Worm (Caenorhabditis elegans) whole organism, late embryonic: ENCODE results near the gene Y73C8B.5.

Experiments used
- C08G9.2 ChIP-seq: sonication (generic microtip); optimal IDR thresholded peaks from 2 replicates; lab custom pipeline; 2016; ENCODE audit warnings: mild to moderate bottlenecking, missing genetic modification characterization, moderate library complexity, missing compliant biosample characterization
- C38D4.7 ChIP-seq: fragments of 200-800 bp; sonication (Bioruptor generic); optimal IDR thresholded peaks from 2 replicates; lab custom pipeline; 2018; ENCODE audit warnings: mild to moderate bottlenecking, missing genetic modification characterization, moderate library complexity, missing compliant biosample characterization
- F13H6.1 ChIP-seq: sonication (generic microtip); optimal IDR thresholded peaks from 2 replicates; lab custom pipeline; 2016; ENCODE audit warnings: missing genetic modification characterization, missing compliant biosample characterization
- K09A11.1 ChIP-seq: sonication (generic microtip); optimal IDR thresholded peaks from 2 replicates; lab custom pipeline; 2017; ENCODE audit warnings: antibody characterized with exemption, mild to moderate bottlenecking, missing genetic modification characterization, missing compliant biosample characterization; ENCODE audit not compliant: insufficient read depth
- T23F11.4 ChIP-seq: fragments of 200-800 bp; sonication (Bioruptor generic); optimal IDR thresholded peaks from 2 replicates; lab custom pipeline; 2018; ENCODE audit warnings: mild to moderate bottlenecking, missing genetic modification characterization, missing compliant biosample characterization
- Y22D7AL.16 ChIP-seq: sonication (generic microtip); optimal IDR thresholded peaks from 2 replicates; lab custom pipeline; 2016; ENCODE audit warnings: missing genetic modification characterization, missing compliant biosample characterization
- ceh-14 ChIP-seq: sonication (generic microtip); optimal IDR thresholded peaks from 2 replicates; lab custom pipeline; 2016; ENCODE audit warnings: missing genotype, missing genetic modification characterization, missing compliant biosample characterization
- ceh-18 ChIP-seq: sonication (generic microtip); optimal IDR thresholded peaks from 2 replicates; lab custom pipeline; 2016; ENCODE audit warnings: missing genetic modification characterization, missing compliant biosample characterization
- ceh-19 ChIP-seq: fragments of 200-800 bp; sonication (Bioruptor generic); optimal IDR thresholded peaks from 2 replicates; lab custom pipeline; 2018; ENCODE audit warnings: mild to moderate bottlenecking, missing genetic modification characterization, missing compliant biosample characterization
- ceh-2 ChIP-seq: sonication (generic microtip); optimal IDR thresholded peaks from 2 replicates; lab custom pipeline; 2016; ENCODE audit warnings: missing genotype, missing genetic modification characterization, missing compliant biosample characterization
- ceh-22 ChIP-seq: sonication (generic microtip); optimal IDR thresholded peaks from 2 replicates; lab custom pipeline; 2017; ENCODE audit warnings: missing biosample characterization, missing genetic modification characterization
- ceh-31 ChIP-seq: sonication (generic microtip); optimal IDR thresholded peaks from 2 replicates; lab custom pipeline; 2016; ENCODE audit warnings: missing genetic modification characterization, missing compliant biosample characterization
- ceh-34 ChIP-seq: sonication (generic microtip); optimal IDR thresholded peaks from 2 replicates; lab custom pipeline; 2016; ENCODE audit warnings: mild to moderate bottlenecking, missing genetic modification characterization, missing compliant biosample characterization
- ceh-45 ChIP-seq: fragments of 200-800 bp; sonication (Bioruptor generic); IDR thresholded peaks from 2 replicates; pipeline ENCODE4 v1.3.6; 2022; ENCODE audit warnings: missing genetic modification reagents, missing genetic modification characterization, missing compliant biosample characterization
- ceh-48 ChIP-seq: sonication (generic microtip); optimal IDR thresholded peaks from 2 replicates; lab custom pipeline; 2016; ENCODE audit warnings: missing genetic modification characterization, inconsistent platforms, missing compliant biosample characterization
- ceh-6 ChIP-seq: fragments of 200-800 bp; sonication (Bioruptor generic); optimal IDR thresholded peaks from 2 replicates; lab custom pipeline; 2018; ENCODE audit warnings: mild to moderate bottlenecking, missing genetic modification characterization, missing compliant biosample characterization
- dve-1 ChIP-seq: sonication (generic microtip); optimal IDR thresholded peaks from 2 replicates; lab custom pipeline; 2017; ENCODE audit warnings: antibody characterized with exemption, mild to moderate bottlenecking, missing genetic modification characterization, missing compliant biosample characterization
- elt-2 ChIP-seq: sonication (generic microtip); optimal IDR thresholded peaks from 2 replicates; lab custom pipeline; 2016; ENCODE audit warnings: missing genetic modification reagents, missing genetic modification characterization, missing compliant biosample characterization
- eyg-1 ChIP-seq: sonication (generic microtip); optimal IDR thresholded peaks from 2 replicates; lab custom pipeline; 2016; ENCODE audit warnings: missing genotype, missing genetic modification characterization, missing compliant biosample characterization
- fkh-6 ChIP-seq: sonication (generic microtip); optimal IDR thresholded peaks from 2 replicates; lab custom pipeline; 2016; ENCODE audit warnings: missing genetic modification characterization, missing compliant biosample characterization
- lim-6 ChIP-seq: sonication (generic microtip); optimal IDR thresholded peaks from 2 replicates; lab custom pipeline; 2016; ENCODE audit warnings: missing genetic modification characterization, missing compliant biosample characterization
- nfya-1 ChIP-seq: sonication (generic microtip); optimal IDR thresholded peaks from 2 replicates; lab custom pipeline; 2017; ENCODE audit warnings: missing genetic modification characterization, mild to moderate bottlenecking, missing compliant biosample characterization, antibody characterized with exemption, moderate library complexity
- nhr-11 ChIP-seq: fragments of 150-350 bp; optimal IDR thresholded peaks from 2 replicates; lab custom pipeline; 2014; ENCODE audit warnings: missing biosample characterization, missing genetic modification characterization
- odd-2 ChIP-seq: sonication (generic microtip); optimal IDR thresholded peaks from 2 replicates; lab custom pipeline; 2017; ENCODE audit warnings: antibody characterized with exemption, mild to moderate bottlenecking, missing genetic modification characterization, missing compliant biosample characterization
- pag-3 ChIP-seq: sonication (generic microtip); optimal IDR thresholded peaks from 2 replicates; lab custom pipeline; 2016; ENCODE audit warnings: missing compliant biosample characterization, missing genetic modification characterization, borderline replicate concordance
- pat-9 ChIP-seq: fragments of 200-800 bp; sonication (Bioruptor generic); optimal IDR thresholded peaks from 2 replicates; lab custom pipeline; 2018; ENCODE audit warnings: mild to moderate bottlenecking, missing genetic modification characterization, moderate library complexity, missing compliant biosample characterization
- ref-2 ChIP-seq: sonication (generic microtip); optimal IDR thresholded peaks from 2 replicates; lab custom pipeline; 2016; ENCODE audit warnings: missing genetic modification characterization, missing compliant biosample characterization
- rnt-1 ChIP-seq: sonication (generic microtip); optimal IDR thresholded peaks from 2 replicates; lab custom pipeline; 2016; ENCODE audit warnings: missing genetic modification characterization, missing compliant biosample characterization
- sox-4 ChIP-seq: sonication (generic microtip); optimal IDR thresholded peaks from 2 replicates; lab custom pipeline; 2017; ENCODE audit warnings: mild to moderate bottlenecking, missing genetic modification characterization, inconsistent platforms, missing compliant biosample characterization
- tbx-2 ChIP-seq: sonication (generic microtip); optimal IDR thresholded peaks from 2 replicates; lab custom pipeline; 2016; ENCODE audit warnings: missing genetic modification characterization, missing compliant biosample characterization
- tbx-7 ChIP-seq: sonication (generic microtip); optimal IDR thresholded peaks from 2 replicates; lab custom pipeline; 2016; ENCODE audit warnings: missing genotype, missing genetic modification characterization, missing compliant biosample characterization
- unc-3 ChIP-seq, 2 experiments: fragments of 200-800 bp in 1 of 2; sonication (Bioruptor generic) in 1 of 2; sonication (generic microtip) in 1 of 2; conservative IDR thresholded peaks in 1 of 2; optimal IDR thresholded peaks in 1 of 2; 2 replicates each; pipeline versions ENCODE4 v1.3.6 to Lab custom; 2016 to 2022; ENCODE audit warnings: missing compliant biosample characterization in 2 of 2, missing genetic modification characterization in 2 of 2, missing genetic modification reagents in 1 of 2
- unc-55 ChIP-seq: sonication (generic microtip); optimal IDR thresholded peaks from 2 replicates; lab custom pipeline; 2017; ENCODE audit warnings: missing biosample characterization, missing genetic modification reagents, missing genetic modification characterization
- unc-86 ChIP-seq: sonication (generic microtip); optimal IDR thresholded peaks from 2 replicates; lab custom pipeline; 2016; ENCODE audit warnings: missing genetic modification characterization, missing compliant biosample characterization
- zip-5 ChIP-seq: sonication (generic microtip); optimal IDR thresholded peaks from 2 replicates; lab custom pipeline; 2016; ENCODE audit warnings: missing genetic modification characterization, missing compliant biosample characterization
- ztf-16 ChIP-seq: sonication (generic microtip); optimal IDR thresholded peaks from 2 replicates; lab custom pipeline; 2017; ENCODE audit warnings: missing genetic modification characterization, missing compliant biosample characterization

Gene Y73C8B.5

DNA sequence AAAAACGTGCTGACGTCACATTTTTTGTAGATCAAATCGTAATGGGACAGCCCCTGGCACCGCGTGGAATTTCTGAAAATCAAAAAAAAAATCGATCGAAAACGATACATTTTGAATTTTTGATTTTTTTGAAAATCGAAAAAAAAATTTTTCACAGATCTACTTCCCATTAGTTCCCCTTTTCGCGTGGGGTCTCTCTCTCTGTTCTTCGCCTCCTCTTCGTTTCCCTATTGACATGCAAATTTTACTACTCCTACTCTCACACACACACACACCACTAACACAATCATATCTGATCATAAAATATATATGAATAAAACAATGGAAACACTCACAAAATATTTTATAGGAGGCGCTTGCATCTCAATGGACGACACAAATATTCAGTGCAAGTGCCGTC lies 21.5 kb downstream of the Y73C8B.5 start:
- TF ChIP-seq rnt-1 (peak; percentile 12), C38D4.7 (peak; percentile 26), fkh-6 (peak; percentile 27), C08G9.2 (peak; percentile 69), ceh-45 (GFP tag; lab: Robert Waterston, UW) (no peak), elt-2 (peak; percentile 5), ceh-2 (peak; percentile 47), ceh-18 (no peak), unc-55 (GFP tag; lab: Kevin White, UChicago) (no peak), ref-2 (tag; lab: Kevin White, UChicago) (peak; percentile 60), lim-6 (peak; percentile 29), ceh-14 (tag; lab: Kevin White, UChicago) (peak; percentile 25), zip-5 (tag; lab: Kevin White, UChicago) (peak; percentile 64), tbx-2 (peak; percentile 77), ceh-34 (tag; lab: Kevin White, UChicago) (no peak), tbx-7 (tag; lab: Kevin White, UChicago) (peak; percentile 28), Y22D7AL.16 (tag; lab: Kevin White, UChicago) (no peak), ceh-22 (no peak), ceh-31 (peak; percentile 76)

- TF ChIP-seq ceh-48, result no peak
- TF ChIP-seq ztf-16 (tag; lab: Kevin White, UChicago), result no peak
- no peak for TF ChIP-seq C38D4.7
- TF ChIP-seq fkh-6, result no peak
- no peak for TF ChIP-seq F13H6.1
- TF ChIP-seq pat-9 (tag; lab: Kevin White, UChicago), result no peak
- no peak for TF ChIP-seq ceh-19 (GFP tag; lab: Kevin White, UChicago)
- no peak for TF ChIP-seq ceh-6
- TF ChIP-seq T23F11.4 (GFP tag; lab: Kevin White, UChicago), result no peak
- no peak for TF ChIP-seq rnt-1
- no peak for TF ChIP-seq nfya-1
- TF ChIP-seq Y22D7AL.16 (tag; lab: Kevin White, UChicago), result no peak
- no peak for TF ChIP-seq unc-86 (tag; lab: Kevin White, UChicago)
- TF ChIP-seq ceh-45 (GFP tag; lab: Robert Waterston, UW), result no peak
These were observed 30.3 kb downstream of the Y73C8B.5 start, which contains the start of gene K08D9.2 for ce11 chrV:3227373-3227772. Gene K08D9.2, plus strand, starts transcription at chrV:3227673.

- TF ChIP-seq unc-86 (tag; lab: Kevin White, UChicago), result no peak
- TF ChIP-seq dve-1, result peak; percentile 61
- TF ChIP-seq pag-3 (tag; lab: Kevin White, UChicago), result no peak
These were observed 33.1 kb downstream of the Y73C8B.5 start for ce11 chrV:3230150-3230549.

DNA sequence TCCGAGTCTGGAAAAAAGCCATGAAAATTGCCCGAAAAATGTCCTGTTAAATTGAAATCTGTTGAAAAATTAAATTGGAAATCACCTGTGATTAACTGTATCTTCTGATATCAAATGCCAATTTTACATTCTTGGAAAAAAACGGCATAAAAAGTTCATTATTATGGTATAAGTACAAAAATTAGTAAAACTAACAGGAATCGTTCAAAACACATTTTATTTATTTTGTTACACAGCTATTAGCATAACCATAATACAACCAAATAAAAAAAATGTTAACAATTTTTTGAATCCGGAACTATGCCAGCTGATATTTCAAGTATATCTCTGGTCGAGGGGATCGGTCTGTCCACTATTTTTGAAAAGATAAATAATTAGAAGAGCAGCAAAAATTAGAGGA lies 33.5 kb downstream of the Y73C8B.5 start, which contains the start of gene K08D9.10:
Gene K08D9.10, plus strand, starts transcription at position 301 of the 400 bp plus-strand sequence.
- TF ChIP-seq sox-4 (tag; lab: Kevin White, UChicago) (no peak), K09A11.1 (tag; lab: Kevin White, UChicago) (no peak), ceh-18 (no peak), ceh-6 (no peak), C38D4.7 (no peak), ceh-19 (GFP tag; lab: Kevin White, UChicago) (no peak), unc-3 (GFP tag; conservative IDR thresholded peaks at IDR 0.05; lab: Robert Waterston, UW) (no peak), unc-3 (tag; optimal IDR thresholded peaks at IDR 0.05; lab: Kevin White, UChicago) (no peak), Y22D7AL.16 (tag; lab: Kevin White, UChicago) (no peak), odd-2 (tag; lab: Kevin White, UChicago) (no peak), C08G9.2 (no peak), nhr-11 (tag; lab: Kevin White, UChicago) (no peak), eyg-1 (no peak)
